Worm (Caenorhabditis elegans) whole organism, young adult: ENCODE data around the gene W09C2.9.

Experiments
- B0035.1 ChIP-seq: sonication (generic microtip); optimal IDR thresholded peaks from 2 replicates; lab custom pipeline; 2016; ENCODE audit warnings: missing genetic modification characterization, mild to moderate bottlenecking, missing compliant biosample characterization, missing genotype, missing genetic modification reagents
- B0336.3 ChIP-seq: fragments of 200-800 bp; sonication (Bioruptor generic); IDR thresholded peaks from 2 replicates; pipeline ENCODE4 v1.3.6; 2022; ENCODE audit warnings: missing genetic modification characterization, missing compliant biosample characterization
- F23B12.7 ChIP-seq: sonication (generic microtip); optimal IDR thresholded peaks from 2 replicates; lab custom pipeline; 2017; ENCODE audit warnings: missing genetic modification characterization, mild to moderate bottlenecking, missing compliant biosample characterization, antibody characterized with exemption, moderate library complexity; ENCODE audit not compliant: insufficient read depth
- F49E8.2 ChIP-seq: sonication (generic microtip); optimal IDR thresholded peaks from 3 replicates; lab custom pipeline; 2017; ENCODE audit warnings: missing genetic modification characterization, mild to moderate bottlenecking, missing compliant biosample characterization, antibody characterized with exemption, moderate library complexity; ENCODE audit not compliant: insufficient read depth
- F57C9.4 ChIP-seq: sonication (generic microtip); optimal IDR thresholded peaks from 2 replicates; lab custom pipeline; 2017; ENCODE audit warnings: mild to moderate bottlenecking, missing genetic modification characterization, missing compliant biosample characterization
- T26A5.8 ChIP-seq: sonication (generic microtip); optimal IDR thresholded peaks from 2 replicates; lab custom pipeline; 2016; ENCODE audit warnings: missing genetic modification characterization, missing compliant biosample characterization
- Y53F4B.3 ChIP-seq: fragments of 200-800 bp; sonication (Bioruptor generic); IDR thresholded peaks from 2 replicates; pipeline ENCODE4 v1.3.6; 2022; ENCODE audit warnings: missing genetic modification reagents, missing genetic modification characterization, missing compliant biosample characterization
- Y95B8A.8 ChIP-seq: fragments of 200-800 bp; sonication (Bioruptor generic); IDR thresholded peaks from 2 replicates; pipeline ENCODE4 v1.3.6; 2022; ENCODE audit warnings: missing genetic modification reagents, missing genetic modification characterization, missing compliant biosample characterization
- atf-7 ChIP-seq: sonication (generic microtip); optimal IDR thresholded peaks from 2 replicates; lab custom pipeline; 2017; ENCODE audit warnings: mild to moderate bottlenecking, missing genetic modification characterization, missing compliant biosample characterization
- athp-1 ChIP-seq: sonication (generic microtip); optimal IDR thresholded peaks from 2 replicates; lab custom pipeline; 2017; ENCODE audit warnings: mild to moderate bottlenecking, missing genetic modification characterization, missing compliant biosample characterization
- attf-6 ChIP-seq: fragments of 200-800 bp; sonication (Bioruptor generic); IDR thresholded peaks from 2 replicates; pipeline ENCODE4 v1.3.6; 2022; ENCODE audit warnings: missing genetic modification reagents, missing genetic modification characterization, missing compliant biosample characterization
- ceh-91 ChIP-seq: fragments of 200-800 bp; sonication (Bioruptor generic); IDR thresholded peaks from 2 replicates; pipeline ENCODE4 v1.3.6; 2022; ENCODE audit warnings: missing genetic modification reagents, missing genetic modification characterization, missing compliant biosample characterization
- efl-1 ChIP-seq: fragments of 150-350 bp; optimal IDR thresholded peaks from 2 replicates; lab custom pipeline; 2014; ENCODE audit warnings: missing biosample characterization, missing genetic modification reagents, missing genetic modification characterization
- egl-44 ChIP-seq: fragments of 200-800 bp; sonication (Bioruptor generic); IDR thresholded peaks from 2 replicates; pipeline ENCODE4 v1.3.6; 2022; ENCODE audit warnings: missing genetic modification reagents, missing genetic modification characterization, missing compliant biosample characterization
- ekl-4 ChIP-seq: fragments of 200-800 bp; sonication (Bioruptor generic); IDR thresholded peaks from 2 replicates; pipeline ENCODE4 v1.3.6; 2022; ENCODE audit warnings: missing genetic modification reagents, missing genetic modification characterization, missing compliant biosample characterization
- hmg-1.2 ChIP-seq: fragments of 200-800 bp; sonication (Bioruptor generic); IDR thresholded peaks from 2 replicates; pipeline ENCODE4 v1.3.6; 2022; ENCODE audit warnings: missing genetic modification reagents, missing genetic modification characterization, missing compliant biosample characterization
- hrde-1 ChIP-seq: sonication (generic microtip); optimal IDR thresholded peaks from 2 replicates; lab custom pipeline; 2016; ENCODE audit warnings: missing genetic modification characterization, mild to moderate bottlenecking, missing compliant biosample characterization, moderate library complexity, missing genotype, missing genetic modification reagents, borderline replicate concordance
- hsf-1 ChIP-seq: fragments of 200-800 bp; sonication (Bioruptor generic); IDR thresholded peaks from 2 replicates; pipeline ENCODE4 v1.3.6; 2022; ENCODE audit warnings: missing genetic modification reagents, missing genetic modification characterization, missing compliant biosample characterization
- let-607 ChIP-seq, 2 experiments: fragments of 200-800 bp in 1 of 2; sonication (Bioruptor generic) in 1 of 2; sonication (generic microtip) in 1 of 2; optimal IDR thresholded peaks; 2 replicates each; lab custom pipeline; 2016 to 2018; ENCODE audit warnings: mild to moderate bottlenecking in 2 of 2, missing compliant biosample characterization in 2 of 2, missing genetic modification characterization in 2 of 2, moderate library complexity in 2 of 2, missing genotype in 1 of 2
- lin-26 ChIP-seq: fragments of 200-800 bp; sonication (Bioruptor generic); IDR thresholded peaks from 2 replicates; pipeline ENCODE4 v1.3.6; 2022; ENCODE audit warnings: missing genetic modification reagents, missing genetic modification characterization, missing compliant biosample characterization
- lin-40 ChIP-seq: sonication (generic microtip); optimal IDR thresholded peaks from 2 replicates; lab custom pipeline; 2016; ENCODE audit warnings: missing genetic modification characterization, mild to moderate bottlenecking, missing compliant biosample characterization, missing genotype, missing genetic modification reagents
- lin-54 ChIP-seq: fragments of 200-800 bp; sonication (Bioruptor generic); optimal IDR thresholded peaks from 2 replicates; lab custom pipeline; 2018; ENCODE audit warnings: mild to moderate bottlenecking, missing genetic modification characterization, missing compliant biosample characterization
- madf-8 ChIP-seq: fragments of 200-800 bp; sonication (Bioruptor generic); conservative IDR thresholded peaks from 2 replicates; pipeline ENCODE4 v1.3.6; 2022; ENCODE audit warnings: missing genetic modification reagents, missing genetic modification characterization, missing compliant biosample characterization
- mcd-1 ChIP-seq: fragments of 200-800 bp; sonication (Bioruptor generic); IDR thresholded peaks from 2 replicates; pipeline ENCODE4 v1.3.6; 2022; ENCODE audit warnings: missing genetic modification reagents, missing genetic modification characterization, missing compliant biosample characterization
- mes-4 ChIP-seq: sonication (generic microtip); optimal IDR thresholded peaks from 2 replicates; lab custom pipeline; 2016; ENCODE audit warnings: missing genotype, missing genetic modification characterization, missing compliant biosample characterization
- nhr-80 ChIP-seq: sonication (generic microtip); optimal IDR thresholded peaks from 2 replicates; lab custom pipeline; 2016; ENCODE audit warnings: missing genetic modification characterization, missing compliant biosample characterization
- rcor-1 ChIP-seq: fragments of 200-800 bp; sonication (Bioruptor generic); IDR thresholded peaks from 2 replicates; pipeline ENCODE4 v1.3.6; 2022; ENCODE audit warnings: missing genetic modification reagents, missing genetic modification characterization, missing compliant biosample characterization
- rpc-1 ChIP-seq, 2 experiments: fragments of 150-350 bp in 1 of 2; sonication (generic microtip) in 1 of 2; optimal IDR thresholded peaks; 2 replicates each; lab custom pipeline; 2014 to 2018; ENCODE audit warnings: missing biosample characterization in 1 of 2, missing genetic modification characterization in 1 of 2, missing genetic modification reagents in 1 of 2, missing genotype in 1 of 2
- tbp1 ChIP-seq: fragments of 200-800 bp; sonication (Bioruptor generic); optimal IDR thresholded peaks from 2 replicates; lab custom pipeline; 2018; ENCODE audit warnings: mild to moderate bottlenecking, missing genetic modification characterization, missing compliant biosample characterization
- unc-62 ChIP-seq: fragments of 150-350 bp; optimal IDR thresholded peaks from 2 replicates; lab custom pipeline; 2014; ENCODE audit warnings: missing biosample characterization, missing genetic modification reagents, missing genetic modification characterization
- ztf-18 ChIP-seq: sonication (generic microtip); optimal IDR thresholded peaks from 2 replicates; lab custom pipeline; 2016; ENCODE audit warnings: missing genotype, mild to moderate bottlenecking, missing genetic modification characterization, missing compliant biosample characterization
- ztf-28 ChIP-seq: fragments of 200-800 bp; sonication (Bioruptor generic); IDR thresholded peaks from 2 replicates; pipeline ENCODE4 v1.3.6; 2022; ENCODE audit warnings: missing genetic modification reagents, missing genetic modification characterization, missing compliant biosample characterization
- ztf-3 ChIP-seq: fragments of 200-800 bp; sonication (Bioruptor generic); optimal IDR thresholded peaks from 2 replicates; lab custom pipeline; 2018; ENCODE audit warnings: mild to moderate bottlenecking, missing genetic modification characterization, missing compliant biosample characterization

The W09C2.9 gene

DNA sequence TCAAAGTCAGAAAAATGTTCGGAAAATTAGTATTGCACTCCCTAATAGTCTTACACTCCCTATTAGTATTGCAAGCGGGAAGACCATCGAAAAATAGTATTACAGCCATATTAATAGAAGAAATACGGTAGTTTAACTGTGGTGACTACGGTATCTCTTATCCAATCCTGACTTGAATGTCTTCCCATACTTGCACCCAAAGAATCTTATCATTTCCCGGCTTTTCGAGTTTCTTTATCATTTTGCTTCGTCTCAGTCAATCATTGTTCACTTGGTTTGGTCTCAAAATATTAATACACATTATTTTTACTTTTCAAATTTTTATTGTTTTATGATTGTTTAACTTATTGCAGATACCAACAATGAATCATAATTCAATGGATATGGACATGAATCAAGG lies 30.0 kb upstream of the W09C2.9 start, which contains the start of gene F58G6.3:
TSS of gene F58G6.3 (plus strand) at position 352 of the 400 bp plus-strand sequence.
- TF ChIP-seq B0035.1 (no peak), hsf-1 (GFP tag; lab: Robert Waterston, UW) (no peak), nhr-80 (tag; lab: Kevin White, UChicago) (peak; percentile 1)

DNA sequence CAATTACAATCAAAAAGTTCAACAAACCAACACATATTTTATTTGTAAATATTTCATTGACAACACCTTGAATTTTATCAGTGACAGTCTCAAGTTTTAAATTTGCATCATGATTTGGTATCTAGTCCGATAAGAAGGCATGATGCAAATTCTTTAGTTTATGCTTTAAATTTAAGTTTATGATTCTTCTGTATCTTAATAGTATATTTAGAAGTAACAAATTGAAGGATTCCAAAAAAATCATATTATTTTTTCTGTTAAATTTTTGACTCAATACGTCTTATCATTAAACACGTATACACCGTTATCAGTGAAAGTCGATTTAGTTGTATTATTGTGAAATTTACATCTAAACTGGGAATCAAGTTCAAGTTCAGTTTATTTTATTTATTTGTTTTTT lies 28.1 kb upstream of the W09C2.9 start, which contains the start of gene chca-1:
TSS of gene chca-1 (plus strand) at position 161 of the 400 bp plus-strand sequence.
- TF ChIP-seq unc-62 (GFP tag; lab: Kevin White, UChicago) (no peak), lin-40 (tag; lab: Kevin White, UChicago) (no peak), let-607 (tag; optimal IDR thresholded peaks at IDR 0.05; lab: Kevin White, UChicago) (peak in 1 of 2 experiments; percentile 55), lin-26 (no peak), madf-8 (GFP tag; lab: Robert Waterston, UW) (no peak), ztf-28 (no peak), tbp1 (GFP tag; lab: Kevin White, UChicago) (no peak), athp-1 (tag; lab: Kevin White, UChicago) (no peak), hmg-1.2 (no peak), rpc-1 (optimal IDR thresholded peaks at IDR 0.05; lab: Kevin White, UChicago) (no peak), rpc-1 (tag; optimal IDR thresholded peaks at IDR 0.05; lab: Kevin White, UChicago) (no peak), nhr-80 (tag; lab: Kevin White, UChicago) (peak; percentile 93), egl-44 (GFP tag; lab: Robert Waterston, UW) (no peak)
- TF ChIP-seq, all 124 proteins: peak for 2

DNA sequence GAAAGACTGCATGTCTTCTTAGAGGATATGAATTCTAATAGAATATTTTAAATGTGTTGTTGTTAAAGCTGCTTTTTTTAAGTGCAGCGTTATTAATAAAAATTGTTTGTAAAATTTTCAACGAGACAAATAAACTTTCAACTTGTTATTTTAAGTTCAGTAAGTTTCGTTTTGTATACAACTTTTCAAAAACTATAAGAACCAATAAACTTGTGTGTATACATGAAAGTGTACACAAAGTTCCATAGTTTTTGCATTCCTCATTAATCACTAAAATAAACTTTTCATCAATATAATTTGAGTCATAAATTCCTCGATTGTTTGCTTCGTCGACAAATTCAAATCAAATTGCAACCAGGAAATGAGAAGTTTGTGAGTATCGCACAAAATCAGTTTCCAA lies 25.5 kb upstream of the W09C2.9 start, which contains the start of gene srm-3:
TSS of gene srm-3 (plus strand) at position 301 of the 400 bp plus-strand sequence.
- TF ChIP-seq nhr-80 (tag; lab: Kevin White, UChicago) (no peak), efl-1 (GFP tag; lab: Kevin White, UChicago) (no peak), T26A5.8 (tag; lab: Kevin White, UChicago) (no peak), lin-54 (GFP tag; lab: Kevin White, UChicago) (no peak), mes-4 (tag; lab: Kevin White, UChicago) (no peak), F49E8.2 (tag; lab: Kevin White, UChicago) (no peak), rcor-1 (GFP tag; lab: Robert Waterston, UW) (no peak), unc-62 (GFP tag; lab: Kevin White, UChicago) (no peak), ztf-3 (no peak), attf-6 (GFP tag; lab: Robert Waterston, UW) (no peak), ekl-4 (GFP tag; lab: Robert Waterston, UW) (no peak), let-607 (tag; optimal IDR thresholded peaks at IDR 0.05; lab: Kevin White, UChicago) (no peak), F23B12.7 (tag; lab: Kevin White, UChicago) (no peak), ceh-91 (no peak), ztf-18 (tag; lab: Kevin White, UChicago) (no peak), hrde-1 (tag; lab: Kevin White, UChicago) (no peak), mcd-1 (GFP tag; lab: Robert Waterston, UW) (no peak), B0336.3 (GFP tag; lab: Robert Waterston, UW) (no peak), Y95B8A.8 (GFP tag; lab: Robert Waterston, UW) (no peak), Y53F4B.3 (no peak)

ce11 chrIV:9647789-9648361 lies 24.7 kb upstream of the W09C2.9 start, which contains the start of gene amph-1:
Gene amph-1 (minus strand): TSS chrIV:9647873.
- no peak for TF ChIP-seq F57C9.4
- TF ChIP-seq lin-40 (tag; lab: Kevin White, UChicago), result peak; percentile 33
- TF ChIP-seq atf-7, result peak; percentile 67
- TF ChIP-seq hmg-1.2, result peak; percentile 90
- TF ChIP-seq nhr-80 (tag; lab: Kevin White, UChicago), result peak; percentile 36
